Worm (Caenorhabditis elegans): ENCODE data around the gene Y75B8A.31.

- TF ChIP-seq nhr-28 (tag; optimal IDR thresholded peaks at IDR 0.05) (no peak), nhr-12 (tag; optimal IDR thresholded peaks at IDR 0.05) (no peak), tbx-8 (GFP tag; optimal IDR thresholded peaks at IDR 0.05) (no peak)
These were observed 48.3 kb downstream of the Y75B8A.31 start for ce11 chrIII:12399709-12400108.
